Worm (Caenorhabditis elegans) whole organism, midembryonic: ENCODE data around the gene Y51H4A.22.
"Not testable (repeated sequence)": the region's sequence is repeated elsewhere in the genome, so short reads cannot be mapped to it uniquely, and the experiment has no call there.

Source experiments
- T22C8.4 ChIP-seq: fragments of 200-800 bp; sonication (Bioruptor generic); IDR thresholded peaks from 2 replicates; pipeline ENCODE4 v1.3.6; 2022; ENCODE audit warnings: missing genetic modification characterization, missing compliant biosample characterization
- cog-1 ChIP-seq: sonication (generic microtip); optimal IDR thresholded peaks from 2 replicates; lab custom pipeline; 2016; ENCODE audit warnings: missing genetic modification characterization, missing compliant biosample characterization
- flt-1 ChIP-seq: fragments of 200-800 bp; sonication (Bioruptor generic); IDR thresholded peaks from 2 replicates; pipeline ENCODE4 v1.3.6; 2022; ENCODE audit warnings: missing genetic modification characterization, missing compliant biosample characterization
- klf-2 ChIP-seq: fragments of 200-800 bp; sonication (Bioruptor generic); conservative IDR thresholded peaks from 2 replicates; pipeline ENCODE4 v1.3.6; 2022; ENCODE audit warnings: missing genetic modification reagents, missing genetic modification characterization, missing compliant biosample characterization
- med-1 ChIP-seq: sonication (generic microtip); optimal IDR thresholded peaks from 2 replicates; lab custom pipeline; 2017; ENCODE audit warnings: missing genetic modification characterization, mild to moderate bottlenecking, missing compliant biosample characterization, antibody characterized with exemption, missing genetic modification reagents; ENCODE audit not compliant: insufficient read depth
- ref-1 ChIP-seq: fragments of 200-800 bp; sonication (Bioruptor generic); conservative IDR thresholded peaks from 2 replicates; pipeline ENCODE4 v1.3.6; 2022; ENCODE audit warnings: missing genetic modification reagents, missing genetic modification characterization, missing compliant biosample characterization
- tab-1 ChIP-seq: fragments of 200-800 bp; sonication (Bioruptor generic); IDR thresholded peaks from 2 replicates; pipeline ENCODE4 v1.3.6; 2022; ENCODE audit warnings: missing genetic modification characterization, missing compliant biosample characterization
- ztf-23 ChIP-seq: fragments of 200-800 bp; sonication (Bioruptor generic); IDR thresholded peaks from 2 replicates; pipeline ENCODE4 v1.3.6; 2022; ENCODE audit warnings: missing genetic modification reagents, missing genetic modification characterization, missing compliant biosample characterization
- ztf-29 ChIP-seq: fragments of 200-800 bp; sonication (Bioruptor generic); IDR thresholded peaks from 2 replicates; pipeline ENCODE4 v1.3.6; 2022; ENCODE audit warnings: missing genetic modification reagents, missing genetic modification characterization, missing compliant biosample characterization

Y51H4A.22 gene

ce11 chrIV:16722000-16722607, 1.6 kb downstream of the Y51H4A.22 start:
- TF ChIP-seq ztf-29 (GFP tag; lab: Robert Waterston, UW) (no peak), T22C8.4 (GFP tag; lab: Robert Waterston, UW) (no peak), flt-1 (GFP tag; lab: Robert Waterston, UW) (no peak), klf-2 (GFP tag; lab: Robert Waterston, UW) (no peak), tab-1 (GFP tag; lab: Robert Waterston, UW) (no peak), cog-1 (no peak), ztf-23 (no peak), med-1 (GFP tag; lab: Kevin White, UChicago) (no peak), ref-1 (no peak)

ce11 chrIV:16722616-16723015, 2.1 kb downstream of the Y51H4A.22 start, which contains the start of gene Y51H4A.23:
Y51H4A.23 (plus strand) TSS chrIV:16722916.
- TF ChIP-seq ztf-23; T22C8.4 (GFP tag; lab: Robert Waterston, UW); cog-1: not testable (repeated sequence)

- peak; percentile 81 for TF ChIP-seq ztf-23
- TF ChIP-seq tab-1 (GFP tag; lab: Robert Waterston, UW), result peak; percentile 88
- TF ChIP-seq klf-2 (GFP tag; lab: Robert Waterston, UW), result peak; percentile 56; the same call in 1 of the 2 replicates
- peak; percentile 55; the same call in 1 of the 2 replicates for TF ChIP-seq T22C8.4 (GFP tag; lab: Robert Waterston, UW)
- peak; percentile 59 for TF ChIP-seq ref-1
- TF ChIP-seq flt-1 (GFP tag; lab: Robert Waterston, UW), result peak; percentile 90
Measured at ce11 chrIV:16731253-16731652, 10.7 kb downstream of the Y51H4A.22 start.

- TF ChIP-seq cog-1 (no peak), ztf-23 (no peak), med-1 (GFP tag; lab: Kevin White, UChicago) (no peak), klf-2 (GFP tag; lab: Robert Waterston, UW) (no peak)
Measured at ce11 chrIV:16735957-16736356, 15.4 kb downstream of the Y51H4A.22 start, which contains the start of gene Y51H4A.25. Y51H4A.25 (plus strand) TSS chrIV:16736329.

- TF ChIP-seq ztf-23 (no peak), tab-1 (GFP tag; lab: Robert Waterston, UW) (no peak), klf-2 (GFP tag; lab: Robert Waterston, UW) (no peak), ztf-29 (GFP tag; lab: Robert Waterston, UW) (no peak), med-1 (GFP tag; lab: Kevin White, UChicago) (no peak), T22C8.4 (GFP tag; lab: Robert Waterston, UW) (no peak), flt-1 (GFP tag; lab: Robert Waterston, UW) (no peak), ref-1 (no peak), cog-1 (no peak)
Measured at ce11 chrIV:16740769-16741168, 20.3 kb downstream of the Y51H4A.22 start, which contains the start of gene Y51H4A.24. Y51H4A.24 (minus strand) TSS chrIV:16740869.

- TF ChIP-seq ref-1 (no peak), flt-1 (GFP tag; lab: Robert Waterston, UW) (no peak), tab-1 (GFP tag; lab: Robert Waterston, UW) (no peak), ztf-29 (GFP tag; lab: Robert Waterston, UW) (no peak)
Measured at ce11 chrIV:16743530-16743929, 23.0 kb downstream of the Y51H4A.22 start, which contains the start of gene Y43D4A.1. Y43D4A.1 (plus strand) TSS chrIV:16743830.

ce11 chrIV:16751087-16751486, 30.6 kb downstream of the Y51H4A.22 start:
- no peak for TF ChIP-seq klf-2 (GFP tag; lab: Robert Waterston, UW)
- no peak for TF ChIP-seq med-1 (GFP tag; lab: Kevin White, UChicago)
- TF ChIP-seq T22C8.4 (GFP tag; lab: Robert Waterston, UW), result no peak
- TF ChIP-seq ref-1, result no peak
- TF ChIP-seq cog-1, result no peak
- no peak for TF ChIP-seq ztf-23
- no peak for TF ChIP-seq tab-1 (GFP tag; lab: Robert Waterston, UW)
- no peak for TF ChIP-seq flt-1 (GFP tag; lab: Robert Waterston, UW)
- no peak for TF ChIP-seq ztf-29 (GFP tag; lab: Robert Waterston, UW)

- TF ChIP-seq klf-2 (GFP tag; lab: Robert Waterston, UW); med-1 (GFP tag; lab: Kevin White, UChicago); ref-1: not testable (repeated sequence)
Measured at ce11 chrIV:16755771-16756170, 35.3 kb downstream of the Y51H4A.22 start, which contains the start of gene Y43D4A.2. Y43D4A.2 (minus strand) TSS chrIV:16755871.
